Fruit fly (Drosophila melanogaster): ENCODE results near the gene CG14086.

- TF ChIP-seq tj (GFP tag; optimal IDR thresholded peaks at IDR 0.05): no peak
- TF ChIP-seq CG7101 (tag; optimal IDR thresholded peaks at IDR 0.05): no peak
- TF ChIP-seq Hr96 (GFP tag; optimal IDR thresholded peaks at IDR 0.05): no peak
- no peak for TF ChIP-seq CG33017 (tag; optimal IDR thresholded peaks at IDR 0.05)
- no peak for TF ChIP-seq Clk (GFP tag; optimal IDR thresholded peaks at IDR 0.05)
These were observed 52.5 kb downstream of the CG14086 start for dm6 chr3L:19328076-19328475.

Measured in whole organism, adult.